Worm (Caenorhabditis elegans): ENCODE results near the gene mtp-18.

The mtp-18 gene

DNA sequence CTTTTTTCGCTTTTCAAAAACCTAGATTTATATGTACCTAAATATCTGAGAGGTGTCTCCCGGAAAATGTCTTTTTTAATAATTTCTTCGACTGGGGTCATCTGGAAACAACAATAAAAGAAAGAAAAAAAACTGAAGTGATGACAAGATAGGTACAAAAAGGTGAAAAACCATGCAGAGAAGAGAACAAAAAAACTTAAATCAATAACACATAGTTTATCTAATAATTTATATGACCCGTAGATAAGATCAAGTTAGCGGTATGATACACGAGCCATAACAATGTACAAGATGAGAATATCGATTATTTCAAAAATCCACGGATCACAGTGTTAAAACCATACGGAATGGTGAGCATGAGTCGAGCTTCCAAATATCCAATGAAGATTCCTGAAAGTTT, at the start of gene mtp-18:
mtp-18 (minus strand) TSS at position 101 of the 400 bp plus-strand sequence.
- no peak for TF ChIP-seq R02D3.7 (tag; optimal IDR thresholded peaks at IDR 0.05)
- no peak for TF ChIP-seq ama-1 (optimal IDR thresholded peaks at IDR 0.05)
- no peak for TF ChIP-seq nfya-1 (tag; optimal IDR thresholded peaks at IDR 0.05; ENCODE audit: insufficient read depth)
- TF ChIP-seq elt-2 (tag; optimal IDR thresholded peaks at IDR 0.05), result no peak
- no peak for TF ChIP-seq nhr-43 (tag; optimal IDR thresholded peaks at IDR 0.05; ENCODE audit: poor library complexity, severe bottlenecking)
- TF ChIP-seq jun-1 (tag; optimal IDR thresholded peaks at IDR 0.05), result no peak
- TF ChIP-seq sea-2 (GFP tag; optimal IDR thresholded peaks at IDR 0.05), result no peak
- no peak for TF ChIP-seq egl-27 (tag; optimal IDR thresholded peaks at IDR 0.05)
- TF ChIP-seq ceh-9 (tag; optimal IDR thresholded peaks at IDR 0.05), result no peak
- TF ChIP-seq egl-5 (tag; optimal IDR thresholded peaks at IDR 0.05), result no peak
- TF ChIP-seq unc-39 (tag; optimal IDR thresholded peaks at IDR 0.05), result no peak
- TF ChIP-seq nhr-28 (tag; optimal IDR thresholded peaks at IDR 0.05), result no peak
- TF ChIP-seq tbx-2 (tag; optimal IDR thresholded peaks at IDR 0.05), result no peak
- no peak for TF ChIP-seq nhr-25 (tag; optimal IDR thresholded peaks at IDR 0.05)

DNA sequence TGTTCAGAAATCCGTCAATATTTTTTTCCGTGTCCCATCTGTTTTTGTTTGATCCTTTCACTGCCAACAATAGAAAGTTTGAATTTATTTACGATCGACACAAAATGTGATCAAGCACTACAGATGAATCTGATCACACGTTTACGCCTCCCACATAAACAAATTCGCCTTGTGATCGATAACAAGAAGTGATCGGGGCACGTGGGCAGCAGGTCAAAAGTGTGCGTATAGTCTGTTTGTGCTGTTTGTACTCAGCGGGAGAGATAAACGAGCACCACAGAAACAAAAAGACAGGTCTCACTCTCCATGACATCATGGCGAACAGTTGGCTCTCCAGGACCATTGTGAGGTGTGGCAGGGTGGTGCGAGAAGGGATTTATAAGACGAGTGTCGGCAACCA, 49.4 kb upstream of the mtp-18 start:
- no peak for TF ChIP-seq fos-1 (tag; optimal IDR thresholded peaks at IDR 0.05)
- TF ChIP-seq ceh-28 (tag; optimal IDR thresholded peaks at IDR 0.05), result peak; percentile 57
- no peak for TF ChIP-seq unc-62 (GFP tag; optimal IDR thresholded peaks at IDR 0.05)
- TF ChIP-seq lsy-12 (tag; optimal IDR thresholded peaks at IDR 0.05), result peak; percentile 51
- TF ChIP-seq lin-39 (tag; optimal IDR thresholded peaks at IDR 0.05), result peak; percentile 62
- peak; percentile 91 for TF ChIP-seq pqm-1 (tag; optimal IDR thresholded peaks at IDR 0.05)
- no peak for TF ChIP-seq unc-39 (tag; optimal IDR thresholded peaks at IDR 0.05)
- no peak for TF ChIP-seq nhr-76 (tag; optimal IDR thresholded peaks at IDR 0.05)
- peak; percentile 93 for TF ChIP-seq pha-4 (tag; optimal IDR thresholded peaks at IDR 0.05)
- TF ChIP-seq snpc-4 (tag; optimal IDR thresholded peaks at IDR 0.05), result peak; percentile 2
- TF ChIP-seq fkh-2 (tag; optimal IDR thresholded peaks at IDR 0.05), result peak; percentile 4
- peak; percentile 67 for TF ChIP-seq nfya-1 (tag; optimal IDR thresholded peaks at IDR 0.05; ENCODE audit: insufficient read depth)
- TF ChIP-seq ztf-4 (tag; optimal IDR thresholded peaks at IDR 0.05), result no peak
- TF ChIP-seq ZK546.5 (tag; optimal IDR thresholded peaks at IDR 0.05), result no peak
- TF ChIP-seq mdl-1 (tag; optimal IDR thresholded peaks at IDR 0.05), result peak; percentile 90
- TF ChIP-seq R02D3.7 (tag; optimal IDR thresholded peaks at IDR 0.05), result no peak
- TF ChIP-seq nhr-25 (tag; optimal IDR thresholded peaks at IDR 0.05), result peak; percentile 78
- peak; percentile 91 for TF ChIP-seq nhr-43 (tag; optimal IDR thresholded peaks at IDR 0.05; ENCODE audit: poor library complexity, severe bottlenecking)
- no peak for TF ChIP-seq daf-12 (tag; optimal IDR thresholded peaks at IDR 0.05)
- no peak for TF ChIP-seq ceh-82 (tag; optimal IDR thresholded peaks at IDR 0.05)
- peak; percentile 37 for TF ChIP-seq egl-27 (tag; optimal IDR thresholded peaks at IDR 0.05)
- TF ChIP-seq ama-1 (optimal IDR thresholded peaks at IDR 0.05), result peak; percentile 92
- no peak for TF ChIP-seq nhr-237 (tag; optimal IDR thresholded peaks at IDR 0.05)
- TF ChIP-seq skn-1 (tag; optimal IDR thresholded peaks at IDR 0.05), result no peak
- TF ChIP-seq elt-2 (tag; optimal IDR thresholded peaks at IDR 0.05), result peak; percentile 93
- TF ChIP-seq nhr-11 (tag; optimal IDR thresholded peaks at IDR 0.05), result no peak
- TF ChIP-seq hmg-11 (tag; optimal IDR thresholded peaks at IDR 0.05), result no peak
- peak; percentile 92 for TF ChIP-seq jun-1 (tag; optimal IDR thresholded peaks at IDR 0.05)
- no peak for TF ChIP-seq lin-15B (tag; optimal IDR thresholded peaks at IDR 0.05)
- no peak for TF ChIP-seq zag-1 (tag; optimal IDR thresholded peaks at IDR 0.05)
- peak; percentile 72 for TF ChIP-seq egl-5 (tag; optimal IDR thresholded peaks at IDR 0.05)
- no peak for TF ChIP-seq mml-1 (tag; optimal IDR thresholded peaks at IDR 0.05)
- peak; percentile 62 for TF ChIP-seq nhr-23 (tag; optimal IDR thresholded peaks at IDR 0.05)
- TF ChIP-seq nhr-12 (tag; optimal IDR thresholded peaks at IDR 0.05), result no peak
- no peak for TF ChIP-seq nhr-67 (tag; optimal IDR thresholded peaks at IDR 0.05)

DNA sequence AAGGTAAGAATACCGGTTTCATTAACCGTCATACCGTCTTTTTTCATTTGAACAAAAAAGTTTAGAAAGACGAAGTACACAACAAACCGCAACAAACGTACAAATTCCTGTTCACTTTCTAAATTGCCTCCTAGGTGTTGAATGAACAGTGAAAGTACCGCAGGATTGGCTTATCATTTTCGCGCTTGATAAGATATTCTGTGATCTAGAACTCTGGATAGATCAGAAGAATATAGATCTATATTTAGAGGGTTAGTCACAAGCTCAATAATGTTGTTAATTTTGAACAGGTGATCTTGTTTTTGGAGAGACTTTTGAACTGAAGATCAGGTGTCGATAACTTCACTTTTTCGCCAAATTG, 48.4 kb upstream of the mtp-18 start:
- TF ChIP-seq elt-3 (tag; optimal IDR thresholded peaks at IDR 0.05) (peak in 1 of 3 experiments; percentile 38), mdl-1 (tag; optimal IDR thresholded peaks at IDR 0.05) (no peak), nhr-43 (tag; optimal IDR thresholded peaks at IDR 0.05; ENCODE audit: poor library complexity, severe bottlenecking) (peak; percentile 17)
